Fruit fly (Drosophila melanogaster): ENCODE data around the gene Rtel1.

- TF ChIP-seq woc (GFP tag; optimal IDR thresholded peaks at IDR 0.05) (no peak), psq (GFP tag; optimal IDR thresholded peaks at IDR 0.05) (no peak), HLH106 (tag; optimal IDR thresholded peaks at IDR 0.05) (no peak), br (GFP tag; optimal IDR thresholded peaks at IDR 0.05) (no peak), Dif (GFP tag; optimal IDR thresholded peaks at IDR 0.05; ENCODE audit: partially characterized antibody) (no peak), OdsH (GFP tag; optimal IDR thresholded peaks at IDR 0.05) (no peak), Hr78 (GFP tag; optimal IDR thresholded peaks at IDR 0.05) (no peak), Dfd (GFP tag; optimal IDR thresholded peaks at IDR 0.05) (peak; percentile 88), Myc (optimal IDR thresholded peaks at IDR 0.05) (no peak), Vsx2 (GFP tag; optimal IDR thresholded peaks at IDR 0.05; ENCODE audit: partially characterized antibody) (no peak), sv (GFP tag; optimal IDR thresholded peaks at IDR 0.05) (no peak), CG32264 (GFP tag; optimal IDR thresholded peaks at IDR 0.05) (no peak), pan (optimal IDR thresholded peaks at IDR 0.05) (no peak), tai (GFP tag; optimal IDR thresholded peaks at IDR 0.05) (no peak)
Observed at dm6 chrX:5741625-5742024, 5.9 kb upstream of the Rtel1 start.
